Worm (Caenorhabditis elegans): Measurements from ENCODE around the gene nspb-12.
A peak's percentile ranks its signal among the peaks of the same experiment; 100 is the strongest.

nspb-12 gene

DNA sequence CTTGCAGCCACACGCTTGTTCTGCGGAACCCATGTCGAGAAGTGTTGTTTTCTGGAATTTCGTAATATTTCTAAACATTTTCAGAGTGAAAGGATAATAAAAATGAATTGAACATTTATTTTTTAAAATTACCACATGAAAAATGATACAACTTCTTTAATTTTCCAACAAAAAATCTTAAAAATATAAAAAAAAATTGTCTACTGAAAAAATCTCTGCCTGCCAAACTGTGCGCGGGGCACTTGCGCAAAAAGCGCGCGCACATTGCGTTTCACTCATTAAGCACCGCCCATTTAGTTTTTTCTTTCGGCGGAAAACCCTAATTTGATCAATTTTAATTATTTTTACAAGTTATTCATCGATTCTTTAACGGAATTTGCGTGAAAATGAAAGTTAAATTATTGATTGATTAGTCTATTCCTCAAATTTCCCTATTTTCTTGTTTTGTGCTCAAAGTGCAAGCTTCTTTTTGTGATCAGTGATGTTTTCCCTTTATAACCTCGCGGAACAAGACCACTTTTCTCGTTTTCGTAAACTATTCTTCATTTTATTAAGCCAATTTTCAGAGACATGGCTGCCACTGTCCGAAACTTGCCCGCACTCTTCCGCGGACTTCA lies 13.6 kb downstream of the nspb-12 start, which contains the start of the genes nmad-1 and hach-1:
nmad-1 (minus strand) TSS at position 51 of the 617 bp plus-strand sequence.
hach-1 (plus strand) TSS at position 567 of the 617 bp plus-strand sequence.
- TF ChIP-seq Y5F2A.4 (GFP tag; optimal IDR thresholded peaks at IDR 0.05) (no peak), arid-1 (GFP tag; conservative IDR thresholded peaks at IDR 0.05) (0 out of 2 replicates have a peak, but pooled peaks have one; percentile 47), F37D6.2 (tag; optimal IDR thresholded peaks at IDR 0.05) (peak; percentile 26), pha-4 (GFP tag; IDR thresholded peaks at IDR 0.05) (peak; percentile 87), pha-4 (tag; optimal IDR thresholded peaks at IDR 0.05) (no peak), ceh-82 (tag; optimal IDR thresholded peaks at IDR 0.05) (no peak), egl-43 (GFP tag; IDR thresholded peaks at IDR 0.05) (0 out of 2 replicates have a peak, but pooled peaks have one; percentile 57), spr-1 (tag; optimal IDR thresholded peaks at IDR 0.05) (peak; percentile 34), ces-1 (GFP tag; optimal IDR thresholded peaks at IDR 0.05) (peak; percentile 82), zfp-2 (tag; optimal IDR thresholded peaks at IDR 0.05) (peak; percentile 13), nhr-41 (GFP tag; IDR thresholded peaks at IDR 0.05) (no peak), fkh-10 (GFP tag; optimal IDR thresholded peaks at IDR 0.05) (peak; percentile 36), nhr-42 (GFP tag; IDR thresholded peaks at IDR 0.05) (0 out of 2 replicates have a peak, but pooled peaks have one; percentile 46), mes-2 (tag; optimal IDR thresholded peaks at IDR 0.05; ENCODE audit: poor library complexity, severe bottlenecking) (peak; percentile 95), fos-1 (tag; optimal IDR thresholded peaks at IDR 0.05) (no peak), skn-1 (tag; optimal IDR thresholded peaks at IDR 0.05) (no peak), nhr-25 (tag; optimal IDR thresholded peaks at IDR 0.05; ENCODE audit: borderline replicate concordance, insufficient read depth) (no peak), daf-16 (GFP tag; optimal IDR thresholded peaks at IDR 0.05) (peak; percentile 18 to 49), daf-16 (tag; optimal IDR thresholded peaks at IDR 0.05) (peak; percentile 48), zip-2 (tag; optimal IDR thresholded peaks at IDR 0.05) (no peak), madf-9 (GFP tag; conservative IDR thresholded peaks at IDR 0.05) (0 out of 2 replicates have a peak, but pooled peaks have one; percentile 34), F10B5.3 (tag; optimal IDR thresholded peaks at IDR 0.05) (peak; percentile 14), nhr-10 (tag; optimal IDR thresholded peaks at IDR 0.05) (peak; percentile 42), dmd-9 (GFP tag; IDR thresholded peaks at IDR 0.05) (no peak), mxl-2 (GFP tag; conservative IDR thresholded peaks at IDR 0.05) (no peak), ceh-44 (GFP tag; IDR thresholded peaks at IDR 0.05) (no peak), lin-38 (GFP tag; IDR thresholded peaks at IDR 0.05) (peak; percentile 79), php-3 (GFP tag; IDR thresholded peaks at IDR 0.05) (0 out of 2 replicates have a peak, but pooled peaks have one; percentile 46), Y75B8A.6 (GFP tag; IDR thresholded peaks at IDR 0.05) (no peak), nhr-237 (tag; optimal IDR thresholded peaks at IDR 0.05) (no peak), ceh-20 (GFP tag; IDR thresholded peaks at IDR 0.05) (peak; percentile 59; the same call in 1 of the 2 replicates), hlh-11 (tag; optimal IDR thresholded peaks at IDR 0.05) (peak; percentile 67), mdl-1 (tag; optimal IDR thresholded peaks at IDR 0.05) (no peak), sdz-12 (GFP tag; optimal IDR thresholded peaks at IDR 0.05) (no peak), saeg-2 (GFP tag; IDR thresholded peaks at IDR 0.05) (no peak), nhr-77 (tag; optimal IDR thresholded peaks at IDR 0.05) (peak; percentile 14), duxl-1 (tag; optimal IDR thresholded peaks at IDR 0.05; ENCODE audit: poor library complexity) (peak; percentile 89), dpl-1 (GFP tag; optimal IDR thresholded peaks at IDR 0.05) (peak; percentile 76), R02D3.7 (tag; optimal IDR thresholded peaks at IDR 0.05) (no peak), dmd-8 (GFP tag; IDR thresholded peaks at IDR 0.05) (no peak), rbr-2 (tag; optimal IDR thresholded peaks at IDR 0.05) (peak; percentile 75), ctbp-1 (GFP tag; IDR thresholded peaks at IDR 0.05) (peak; percentile 58), ceh-28 (tag; optimal IDR thresholded peaks at IDR 0.05) (peak; percentile 34), tra-1 (GFP tag; IDR thresholded peaks at IDR 0.05) (no peak), zag-1 (tag; optimal IDR thresholded peaks at IDR 0.05) (no peak), daf-19 (GFP tag; conservative IDR thresholded peaks at IDR 0.05) (0 out of 2 replicates have a peak, but pooled peaks have one; percentile 48), unc-62 (GFP tag; optimal IDR thresholded peaks at IDR 0.05 in 1 of 2) (no peak), unc-62 (tag; optimal IDR thresholded peaks at IDR 0.05) (no peak), hlh-30 (tag; optimal IDR thresholded peaks at IDR 0.05; ENCODE audit: insufficient read depth) (peak; percentile 51), vab-7 (GFP tag; IDR thresholded peaks at IDR 0.05) (peak; percentile 73)
